Fruit fly (Drosophila melanogaster) whole organism, embryonic: Measurements from ENCODE around the gene Targ2.

ENCODE experiments used
- CG10543 ChIP-seq: fragments of 200-800 bp; sonication (Bioruptor generic); optimal IDR thresholded peaks from 3 replicates; lab custom pipeline; 2017; ENCODE audit warnings: missing biosample characterization, mild to moderate bottlenecking, missing genetic modification characterization, moderate library complexity
- CG10565 ChIP-seq: fragments of 200-800 bp; sonication (Bioruptor generic); optimal IDR thresholded peaks from 3 replicates; lab custom pipeline; 2016; ENCODE audit warnings: missing biosample characterization, mild to moderate bottlenecking, missing genetic modification characterization
- CG11560 ChIP-seq: fragments of 200-800 bp; sonication (Bioruptor generic); IDR thresholded peaks from 3 replicates; pipeline ENCODE4 v1.3.6; 2022; ENCODE audit warnings: missing biosample characterization, missing genetic modification characterization
- CG12219 ChIP-seq: fragments of 200-800 bp; sonication (Bioruptor generic); optimal IDR thresholded peaks from 3 replicates; lab custom pipeline; 2018; ENCODE audit warnings: missing biosample characterization, mild to moderate bottlenecking, missing genetic modification characterization
- CG12299 ChIP-seq: fragments of 200-800 bp; sonication (Bioruptor generic); optimal IDR thresholded peaks from 2 replicates; lab custom pipeline; 2018; ENCODE audit warnings: missing biosample characterization, mild to moderate bottlenecking, missing genetic modification characterization
- CG13287 ChIP-seq: fragments of 200-800 bp; sonication (Bioruptor generic); IDR thresholded peaks from 2 replicates; pipeline ENCODE4 v1.3.6; 2022; ENCODE audit warnings: missing biosample characterization, missing genetic modification characterization; ENCODE audit not compliant: partially characterized antibody
- CG14050 ChIP-seq: fragments of 200-800 bp; sonication (Bioruptor generic); IDR thresholded peaks from 3 replicates; pipeline ENCODE4 v1.3.6; 2022; ENCODE audit warnings: missing biosample characterization, missing genetic modification characterization
- CG14965 ChIP-seq: fragments of 200-800 bp; sonication (Bioruptor generic); optimal IDR thresholded peaks from 2 replicates; lab custom pipeline; 2016; ENCODE audit warnings: missing biosample characterization, missing genetic modification characterization, borderline replicate concordance
- CG15011 ChIP-seq: fragments of 200-800 bp; sonication (Bioruptor generic); optimal IDR thresholded peaks from 3 replicates; lab custom pipeline; 2018; ENCODE audit warnings: missing biosample characterization, mild to moderate bottlenecking, missing genetic modification characterization
- CG17568 ChIP-seq: fragments of 200-800 bp; sonication (Bioruptor generic); optimal IDR thresholded peaks from 2 replicates; lab custom pipeline; 2018; ENCODE audit warnings: missing biosample characterization, mild to moderate bottlenecking, missing genetic modification characterization, moderate library complexity
- CG1832 ChIP-seq: fragments of 200-800 bp; sonication (Bioruptor generic); optimal IDR thresholded peaks from 2 replicates; lab custom pipeline; 2017; ENCODE audit warnings: missing biosample characterization, mild to moderate bottlenecking, missing genetic modification characterization, inconsistent platforms
- CG18476 ChIP-seq: fragments of 200-800 bp; sonication (Bioruptor generic); optimal IDR thresholded peaks from 2 replicates; lab custom pipeline; 2016; ENCODE audit warnings: missing biosample characterization, mild to moderate bottlenecking, missing genetic modification characterization
- CG30403 ChIP-seq: fragments of 200-800 bp; sonication (Bioruptor generic); optimal IDR thresholded peaks from 3 replicates; lab custom pipeline; 2016; ENCODE audit warnings: missing biosample characterization, missing genetic modification characterization
- CG32767 ChIP-seq: fragments of 200-800 bp; sonication (Bioruptor generic); IDR thresholded peaks from 2 replicates; pipeline ENCODE4 v1.3.6; 2022; ENCODE audit warnings: missing biosample characterization, missing genetic modification characterization
- CG34224 ChIP-seq: fragments of 200-800 bp; sonication (Bioruptor generic); IDR thresholded peaks from 3 replicates; pipeline ENCODE4 v1.3.6; 2022; ENCODE audit warnings: missing biosample characterization, missing genetic modification characterization; ENCODE audit not compliant: partially characterized antibody
- CG42726 ChIP-seq: fragments of 200-800 bp; sonication (Bioruptor generic); IDR thresholded peaks from 2 replicates; pipeline ENCODE4 v1.3.6; 2022; ENCODE audit warnings: missing biosample characterization, missing genetic modification characterization; ENCODE audit not compliant: partially characterized antibody
- CG8089 ChIP-seq: fragments of 200-800 bp; sonication (Bioruptor generic); optimal IDR thresholded peaks from 3 replicates; lab custom pipeline; 2016; ENCODE audit warnings: missing biosample characterization, missing genetic modification characterization
- CG8765 ChIP-seq: fragments of 200-800 bp; sonication (Bioruptor generic); IDR thresholded peaks from 2 replicates; pipeline ENCODE4 v1.3.6; 2022; ENCODE audit warnings: missing biosample characterization, missing genetic modification characterization
- Deaf1 ChIP-seq: fragments of 200-800 bp; optimal IDR thresholded peaks from 3 replicates; lab custom pipeline; 2019; ENCODE audit warnings: missing biosample characterization, mild to moderate bottlenecking, missing genetic modification characterization, moderate library complexity
- Dll ChIP-seq: fragments of 200-800 bp; sonication (Bioruptor generic); IDR thresholded peaks from 4 replicates; pipeline ENCODE4 v1.3.6; 2022; ENCODE audit warnings: missing biosample characterization, missing genetic modification characterization; ENCODE audit not compliant: partially characterized antibody
- Doc2 ChIP-seq: fragments of 200-800 bp; sonication (Bioruptor generic); IDR thresholded peaks from 2 replicates; pipeline ENCODE4 v1.3.6; 2022; ENCODE audit warnings: missing biosample characterization, missing genetic modification characterization
- Eip74EF ChIP-seq, 2 experiments: fragments of 200-800 bp in 1 of 2; fragments of >200 bp in 1 of 2; sonication (Bioruptor generic) in 1 of 2; optimal IDR thresholded peaks; 2 replicates each; lab custom pipeline; 2017 to 2019; ENCODE audit warnings: missing biosample characterization in 2 of 2, missing genetic modification characterization in 2 of 2, mild to moderate bottlenecking in 1 of 2, moderate library complexity in 1 of 2
- Ets97D ChIP-seq: fragments of 200-800 bp; sonication (Bioruptor generic); optimal IDR thresholded peaks from 3 replicates; lab custom pipeline; 2016; ENCODE audit warnings: missing biosample characterization, missing genetic modification characterization
- GATAe ChIP-seq: fragments of 200-800 bp; sonication (Bioruptor generic); conservative IDR thresholded peaks from 2 replicates; pipeline ENCODE4 v1.3.6; 2022; ENCODE audit warnings: missing biosample characterization, missing genetic modification characterization
- H15 ChIP-seq: fragments of 200-800 bp; sonication (Bioruptor generic); IDR thresholded peaks from 3 replicates; pipeline ENCODE4 v1.3.6; 2022; ENCODE audit warnings: missing biosample characterization, missing genetic modification characterization
- H2.0 ChIP-seq: fragments of 200-800 bp; sonication (Bioruptor generic); IDR thresholded peaks from 2 replicates; pipeline ENCODE4 v1.3.6; 2022; ENCODE audit warnings: missing biosample characterization, missing genetic modification characterization
- HLH3B ChIP-seq: fragments of 200-800 bp; sonication (Bioruptor generic); IDR thresholded peaks from 2 replicates; pipeline ENCODE4 v1.3.6; 2022; ENCODE audit warnings: missing biosample characterization, missing genetic modification characterization
- Hmr ChIP-seq: fragments of 200-800 bp; sonication (Bioruptor generic); optimal IDR thresholded peaks from 3 replicates; lab custom pipeline; 2017; ENCODE audit warnings: mild to moderate bottlenecking, missing biosample characterization, missing genetic modification reagents, missing genetic modification characterization
- Lhr ChIP-seq: fragments of 200-800 bp; sonication (Bioruptor generic); optimal IDR thresholded peaks from 3 replicates; lab custom pipeline; 2017; ENCODE audit warnings: mild to moderate bottlenecking, missing biosample characterization, missing genetic modification reagents, missing genetic modification characterization
- Med ChIP-seq: fragments of 200-800 bp; sonication (Bioruptor generic); peaks from one replicate; lab custom pipeline; 2016; ENCODE audit warnings: missing biosample characterization, missing genetic modification characterization, mild to moderate bottlenecking, inconsistent platforms, moderate library complexity
- Meics ChIP-seq: fragments of 200-800 bp; sonication (Bioruptor generic); optimal IDR thresholded peaks from 2 replicates; lab custom pipeline; 2017; ENCODE audit warnings: missing biosample characterization, mild to moderate bottlenecking, missing genetic modification characterization
- Mes4 ChIP-seq: fragments of 200-800 bp; sonication (Bioruptor generic); optimal IDR thresholded peaks from 2 replicates; lab custom pipeline; 2016; ENCODE audit warnings: missing biosample characterization, missing genetic modification characterization
- NFAT ChIP-seq: fragments of 200-800 bp; sonication (Bioruptor generic); IDR thresholded peaks from 2 replicates; pipeline ENCODE4 v1.3.6; 2022; ENCODE audit warnings: missing biosample characterization, missing genetic modification characterization
- Ptx1 ChIP-seq: fragments of 200-800 bp; sonication (Bioruptor generic); IDR thresholded peaks from 2 replicates; pipeline ENCODE4 v1.3.6; 2022; ENCODE audit warnings: missing biosample characterization, missing genetic modification characterization
- Scr ChIP-seq: fragments of 200-800 bp; sonication (Bioruptor generic); IDR thresholded peaks from 2 replicates; pipeline ENCODE4 v1.3.6; 2022; ENCODE audit warnings: missing biosample characterization, missing genetic modification characterization; ENCODE audit not compliant: partially characterized antibody
- chif ChIP-seq, 2 experiments: fragments of 200-800 bp; sonication (Bioruptor generic); optimal IDR thresholded peaks; 3 replicates each; lab custom pipeline; 2016; ENCODE audit warnings: missing biosample characterization in 2 of 2, missing genetic modification characterization in 2 of 2
- danr ChIP-seq: fragments of 200-800 bp; sonication (Bioruptor generic); IDR thresholded peaks from 2 replicates; pipeline ENCODE4 v1.3.6; 2022; ENCODE audit warnings: missing biosample characterization, missing genetic modification characterization
- dm ChIP-seq: fragments of 200-800 bp; sonication (Bioruptor generic); optimal IDR thresholded peaks from 3 replicates; lab custom pipeline; 2016; ENCODE audit warnings: missing biosample characterization, missing genetic modification characterization
- fd102C ChIP-seq: fragments of 200-800 bp; sonication (Bioruptor generic); optimal IDR thresholded peaks from 2 replicates; lab custom pipeline; 2018; ENCODE audit warnings: missing biosample characterization, mild to moderate bottlenecking, missing genetic modification characterization, moderate library complexity
- ken ChIP-seq: fragments of 200-800 bp; sonication (Bioruptor generic); IDR thresholded peaks from 3 replicates; pipeline ENCODE4 v1.3.6; 2022; ENCODE audit warnings: missing biosample characterization, missing genetic modification characterization
- mirr ChIP-seq: fragments of 200-800 bp; sonication (Bioruptor generic); optimal IDR thresholded peaks from 3 replicates; lab custom pipeline; 2018; ENCODE audit warnings: missing biosample characterization, mild to moderate bottlenecking, missing genetic modification characterization
- pnt ChIP-seq: fragments of 200-800 bp; sonication (Bioruptor generic); optimal IDR thresholded peaks from 3 replicates; lab custom pipeline; 2016; ENCODE audit warnings: missing biosample characterization, missing genetic modification characterization
- repo ChIP-seq: fragments of 200-800 bp; sonication (Bioruptor generic); optimal IDR thresholded peaks from 2 replicates; lab custom pipeline; 2016; ENCODE audit warnings: missing biosample characterization, missing genetic modification characterization
- slbo ChIP-seq: fragments of 200-800 bp; sonication (Bioruptor generic); IDR thresholded peaks from 2 replicates; pipeline ENCODE4 v1.3.6; 2022; ENCODE audit warnings: missing biosample characterization, missing genetic modification characterization
- tll ChIP-seq, 2 experiments: fragments of 200-800 bp in 1 of 2; fragments of >200 bp in 1 of 2; sonication (Bioruptor generic) in 1 of 2; optimal IDR thresholded peaks; 2 replicates each; lab custom pipeline; 2017 to 2019; ENCODE audit warnings: missing biosample characterization in 2 of 2, missing genetic modification characterization in 2 of 2, mild to moderate bottlenecking in 1 of 2, moderate library complexity in 1 of 2
- toy ChIP-seq: fragments of 200-800 bp; sonication (Bioruptor generic); IDR thresholded peaks from 2 replicates; pipeline ENCODE4 v1.3.6; 2022; ENCODE audit warnings: missing biosample characterization, missing genetic modification characterization
- z ChIP-seq: fragments of 200-800 bp; sonication (Bioruptor generic); IDR thresholded peaks from 3 replicates; pipeline ENCODE4 v1.3.6; 2022; ENCODE audit warnings: missing biosample characterization, missing genetic modification characterization
- zfh1 ChIP-seq: fragments of 200-800 bp; sonication (Bioruptor generic); IDR thresholded peaks from 3 replicates; pipeline ENCODE4 v1.3.6; 2022; ENCODE audit warnings: missing biosample characterization, missing genetic modification characterization

The Targ2 gene

dm6 chr3L:21172527-21173253, 30.3 kb downstream of the Targ2 start, which contains the start of the genes chb and AsnS (continued):
- TF ChIP-seq pnt (GFP tag; lab: Kevin White, UChicago) (peak; percentile 51), CG14965 (GFP tag; lab: Kevin White, UChicago) (no peak), Scr (GFP tag; lab: Robert Waterston, UW) (no peak), CG10543 (peak; percentile 19), CG34224 (GFP tag; lab: Robert Waterston, UW) (no peak), CG42726 (GFP tag; lab: Robert Waterston, UW) (no peak), z (peak; percentile 59; the same call in 1 of the 3 replicates), CG11560 (peak; percentile 71; the same call in 2 of the 3 replicates), HLH3B (GFP tag; lab: Robert Waterston, UW) (peak; percentile 95), CG18476 (GFP tag; lab: Kevin White, UChicago) (peak; percentile 73), Ets97D (GFP tag; lab: Kevin White, UChicago) (peak; percentile 9), Meics (GFP tag; lab: Kevin White, UChicago) (peak; percentile 91), ken (peak; percentile 84), CG1832 (no peak), CG15011 (peak; percentile 80), Ptx1 (GFP tag; lab: Robert Waterston, UW) (peak; percentile 96), Doc2 (GFP tag; lab: Robert Waterston, UW) (peak; percentile 53), fd102C (GFP tag; lab: Kevin White, UChicago) (no peak), CG13287 (GFP tag; lab: Robert Waterston, UW) (no peak), repo (GFP tag; lab: Kevin White, UChicago) (peak; percentile 59), chif (GFP tag; optimal IDR thresholded peaks at IDR 0.05; lab: Kevin White, UChicago) (peak; percentile 64 to 72), toy (GFP tag; lab: Robert Waterston, UW) (peak; percentile 58; the same call in 1 of the 2 replicates), zfh1 (GFP tag; lab: Robert Waterston, UW) (peak; percentile 92), CG12219 (GFP tag; lab: Kevin White, UChicago) (peak; percentile 86), CG30403 (GFP tag; lab: Kevin White, UChicago) (peak; percentile 89), NFAT (GFP tag; lab: Robert Waterston, UW) (peak; percentile 85), CG12299 (tag; lab: Kevin White, UChicago) (peak; percentile 89), GATAe (GFP tag; lab: Robert Waterston, UW) (peak; percentile 88), mirr (GFP tag; lab: Kevin White, UChicago) (peak; percentile 90), CG17568 (GFP tag; lab: Kevin White, UChicago) (peak; percentile 84), Hmr (peak; percentile 88), Mes4 (peak; percentile 18), Dll (GFP tag; lab: Robert Waterston, UW) (no peak), CG32767 (GFP tag; lab: Robert Waterston, UW) (peak; percentile 80), slbo (GFP tag; lab: Robert Waterston, UW) (peak; percentile 96), H15 (GFP tag; lab: Robert Waterston, UW) (peak; percentile 91), H2.0 (GFP tag; lab: Robert Waterston, UW) (peak; percentile 85), CG8765 (GFP tag; lab: Robert Waterston, UW) (peak; percentile 29; the same call in 1 of the 2 replicates), Deaf1 (tag; lab: Kevin White, UChicago) (no peak), CG10565 (GFP tag; lab: Kevin White, UChicago) (no peak), CG8089 (GFP tag; lab: Kevin White, UChicago) (peak; percentile 43), Eip74EF (GFP tag; optimal IDR thresholded peaks at IDR 0.05; lab: Kevin White, UChicago) (peak in 1 of 2 experiments; percentile 85), Lhr (GFP tag; lab: Kevin White, UChicago) (peak; percentile 50), dm (GFP tag; lab: Kevin White, UChicago) (no peak), Med (peak; percentile 95), CG14050 (GFP tag; lab: Robert Waterston, UW) (peak; percentile 81), tll (GFP tag; optimal IDR thresholded peaks at IDR 0.05; lab: Kevin White, UChicago) (no peak), danr (GFP tag; lab: Robert Waterston, UW) (peak; percentile 51)
